Worm (Caenorhabditis elegans) whole organism, L2 larva: ENCODE measurements around the gene Y38H6C.8.

Experiments used
- R02D3.7 ChIP-seq: fragments of 150-350 bp; optimal IDR thresholded peaks from 2 replicates; lab custom pipeline; 2014; ENCODE audit warnings: missing biosample characterization, missing genetic modification characterization
- ceh-16 ChIP-seq: fragments of 150-350 bp; optimal IDR thresholded peaks from 2 replicates; lab custom pipeline; 2014; ENCODE audit warnings: missing biosample characterization, missing genetic modification characterization
- ceh-82 ChIP-seq: fragments of 150-350 bp; optimal IDR thresholded peaks from 2 replicates; lab custom pipeline; 2014; ENCODE audit warnings: missing biosample characterization, missing genetic modification characterization
- dmd-4 ChIP-seq: sonication (generic microtip); optimal IDR thresholded peaks from 2 replicates; lab custom pipeline; 2017; ENCODE audit warnings: missing biosample characterization, missing genetic modification characterization
- egl-27 ChIP-seq: sonication (generic microtip); optimal IDR thresholded peaks from 3 replicates; lab custom pipeline; 2017; ENCODE audit warnings: missing biosample characterization, missing genetic modification reagents, missing genetic modification characterization
- elt-3 ChIP-seq: sonication (generic microtip); optimal IDR thresholded peaks from 2 replicates; lab custom pipeline; 2017; ENCODE audit warnings: missing biosample characterization, missing genetic modification characterization
- lin-11 ChIP-seq: fragments of 150-350 bp; sonication (generic microtip); optimal IDR thresholded peaks from 2 replicates; lab custom pipeline; 2014; ENCODE audit warnings: missing biosample characterization, missing genetic modification characterization, inconsistent platforms, mixed read lengths
- nhr-10 ChIP-seq: sonication (generic microtip); optimal IDR thresholded peaks from 2 replicates; lab custom pipeline; 2017; ENCODE audit warnings: missing biosample characterization, missing genetic modification characterization
- nhr-11 ChIP-seq: fragments of 150-350 bp; optimal IDR thresholded peaks from 2 replicates; lab custom pipeline; 2014; ENCODE audit warnings: missing biosample characterization, missing genetic modification characterization
- nhr-12 ChIP-seq: fragments of 150-350 bp; optimal IDR thresholded peaks from 2 replicates; lab custom pipeline; 2014; ENCODE audit warnings: missing biosample characterization, missing genetic modification characterization
- nhr-23 ChIP-seq: fragments of 150-350 bp; optimal IDR thresholded peaks from 2 replicates; lab custom pipeline; 2014; ENCODE audit warnings: missing biosample characterization, missing genetic modification reagents, missing genetic modification characterization
- nhr-77 ChIP-seq: fragments of 150-350 bp; optimal IDR thresholded peaks from 2 replicates; lab custom pipeline; 2014; ENCODE audit warnings: missing biosample characterization, missing genetic modification characterization
- unc-39 ChIP-seq: fragments of 150-350 bp; optimal IDR thresholded peaks from 2 replicates; lab custom pipeline; 2014; ENCODE audit warnings: missing biosample characterization, missing genetic modification characterization
- ztf-11 ChIP-seq: sonication (generic microtip); optimal IDR thresholded peaks from 2 replicates; lab custom pipeline; 2017; ENCODE audit warnings: missing biosample characterization, missing genetic modification characterization

DNA sequence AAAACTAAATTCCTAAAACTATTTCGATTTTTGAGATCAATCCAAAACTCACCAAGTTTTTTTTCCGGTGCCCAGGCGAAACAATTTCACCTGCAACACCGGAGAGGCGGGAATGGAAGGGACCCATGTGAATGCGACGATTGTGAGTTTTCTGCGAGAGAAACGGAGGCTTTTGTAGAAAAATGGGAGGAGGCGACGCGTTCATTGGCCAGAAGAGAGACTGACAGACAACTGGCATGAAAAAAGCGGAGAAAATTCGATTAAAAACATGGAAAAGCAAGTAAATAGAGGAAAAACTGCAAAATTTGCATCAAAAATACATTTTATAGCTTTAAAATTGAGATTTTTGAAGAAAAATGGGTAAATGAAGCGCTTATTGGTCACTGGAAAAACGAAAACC is 37.9 kb upstream of the Y38H6C.8 start, which contains the start of gene B0250.7:
- TF ChIP-seq nhr-12 (tag; lab: Kevin White, UChicago) (no peak), egl-27 (tag; lab: Kevin White, UChicago) (no peak), ceh-16 (tag; lab: Kevin White, UChicago) (no peak), ceh-82 (no peak), nhr-23 (tag; lab: Kevin White, UChicago) (no peak), nhr-77 (tag; lab: Kevin White, UChicago) (no peak), nhr-11 (tag; lab: Kevin White, UChicago) (no peak), nhr-10 (tag; lab: Kevin White, UChicago) (no peak), dmd-4 (tag; lab: Kevin White, UChicago) (no peak), elt-3 (tag; lab: Kevin White, UChicago) (no peak), ztf-11 (no peak), lin-11 (tag; lab: Kevin White, UChicago) (no peak), unc-39 (tag; lab: Kevin White, UChicago) (no peak), R02D3.7 (no peak)
